Fruit fly (Drosophila melanogaster) whole organism, wandering third instar larva: ENCODE results near the gene Pex3.

Experiments used
- Abd-B ChIP-seq: fragments of >200 bp; optimal IDR thresholded peaks from 2 replicates; lab custom pipeline; 2017; ENCODE audit warnings: missing biosample characterization, missing genetic modification characterization
- CG32264 ChIP-seq: fragments of 200-800 bp; sonication (Bioruptor generic); optimal IDR thresholded peaks from 2 replicates; lab custom pipeline; 2016; ENCODE audit warnings: missing biosample characterization, missing genetic modification characterization
- CG9705 ChIP-seq: fragments of 200-800 bp; sonication (Bioruptor generic); optimal IDR thresholded peaks from 2 replicates; lab custom pipeline; 2018; ENCODE audit warnings: missing biosample characterization, mild to moderate bottlenecking, missing genetic modification characterization
- CrebA ChIP-seq: fragments of 200-800 bp; sonication (Bioruptor generic); optimal IDR thresholded peaks from 2 replicates; lab custom pipeline; 2016; ENCODE audit warnings: missing biosample characterization, mild to moderate bottlenecking, missing genetic modification characterization, borderline replicate concordance
- Dfd ChIP-seq: fragments of >200 bp; optimal IDR thresholded peaks from 2 replicates; lab custom pipeline; 2017; ENCODE audit warnings: missing biosample characterization, missing genetic modification characterization
- Dif ChIP-seq: fragments of 200-275, 200-300 bp; sonication (Bioruptor generic); optimal IDR thresholded peaks from 2 replicates; lab custom pipeline; 2018; ENCODE audit warnings: missing biosample characterization, missing genetic modification characterization; ENCODE audit not compliant: partially characterized antibody
- GATAd ChIP-seq: sonication (Bioruptor generic); optimal IDR thresholded peaks from 2 replicates; lab custom pipeline; 2016; ENCODE audit warnings: missing biosample characterization, missing genetic modification characterization
- HLH106 ChIP-seq: fragments of 200-800 bp; optimal IDR thresholded peaks from 3 replicates; lab custom pipeline; 2019; ENCODE audit warnings: missing biosample characterization, mild to moderate bottlenecking, missing genetic modification characterization, moderate library complexity
- Hnf4 ChIP-seq: fragments of 200-800 bp; sonication (Bioruptor generic); optimal IDR thresholded peaks from 2 replicates; lab custom pipeline; 2016; ENCODE audit warnings: missing biosample characterization, mild to moderate bottlenecking, missing genetic modification characterization
- Hr78 ChIP-seq: fragments of >200 bp; optimal IDR thresholded peaks from 2 replicates; lab custom pipeline; 2017; ENCODE audit warnings: missing biosample characterization, missing genetic modification characterization
- Hr83 ChIP-seq: fragments of 200-300 bp; sonication (Bioruptor generic); optimal IDR thresholded peaks from 2 replicates; lab custom pipeline; 2016; ENCODE audit warnings: missing biosample characterization, mild to moderate bottlenecking, missing genetic modification characterization, moderate library complexity; ENCODE audit not compliant: poor library complexity, severe bottlenecking
- Jra ChIP-seq: sonication (Bioruptor generic); optimal IDR thresholded peaks from 2 replicates; lab custom pipeline; 2016; ENCODE audit warnings: missing biosample characterization, missing genetic modification characterization
- Mio ChIP-seq: sonication (Bioruptor generic); optimal IDR thresholded peaks from 2 replicates; lab custom pipeline; 2016; ENCODE audit warnings: missing biosample characterization, missing genetic modification characterization
- Myc ChIP-seq: fragments of >200 bp; optimal IDR thresholded peaks from 2 replicates; lab custom pipeline; 2017
- N ChIP-seq: fragments of >200 bp; optimal IDR thresholded peaks from 2 replicates; lab custom pipeline; 2018; ENCODE audit warnings: missing biosample characterization, missing external identifiers, missing genetic modification characterization
- OdsH ChIP-seq: fragments of 200-800 bp; sonication (Bioruptor generic); optimal IDR thresholded peaks from 2 replicates; lab custom pipeline; 2016; ENCODE audit warnings: missing biosample characterization, mild to moderate bottlenecking, missing genetic modification characterization
- Rel ChIP-seq, 2 experiments: fragments of 200-800 bp; sonication (Bioruptor generic) in 1 of 2; optimal IDR thresholded peaks; 2 replicates in 1 of 2; 3 replicates in 1 of 2; lab custom pipeline; 2016 to 2019; ENCODE audit warnings: mild to moderate bottlenecking in 2 of 2, missing biosample characterization in 2 of 2, missing genetic modification characterization in 2 of 2, moderate library complexity in 1 of 2
- Sp1 ChIP-seq: fragments of 200-800 bp; sonication (Bioruptor generic); optimal IDR thresholded peaks from 3 replicates; lab custom pipeline; 2019; ENCODE audit warnings: missing biosample characterization, mild to moderate bottlenecking, missing genetic modification characterization, moderate library complexity
- Vsx2 ChIP-seq: fragments of 200-300, 225-300 bp; sonication (Bioruptor generic); optimal IDR thresholded peaks from 2 replicates; lab custom pipeline; 2018; ENCODE audit warnings: missing biosample characterization, missing genetic modification characterization; ENCODE audit not compliant: partially characterized antibody
- br ChIP-seq: fragments of 200-800 bp; sonication (Bioruptor generic); optimal IDR thresholded peaks from 2 replicates; lab custom pipeline; 2016; ENCODE audit warnings: missing biosample characterization, missing genetic modification characterization
- brk ChIP-seq: fragments of 200-800 bp; sonication (Bioruptor generic); optimal IDR thresholded peaks from 2 replicates; lab custom pipeline; 2016; ENCODE audit warnings: missing biosample characterization, mild to moderate bottlenecking, missing genetic modification characterization
- dl ChIP-seq, 2 experiments: fragments of 175-275, 200-275 bp in 1 of 2; fragments of 200-275 bp in 1 of 2; sonication (Bioruptor generic); optimal IDR thresholded peaks; lab custom pipeline; 2018; ENCODE audit warnings: mild to moderate bottlenecking in 2 of 2, missing biosample characterization in 2 of 2, missing genetic modification characterization in 2 of 2, moderate library complexity in 2 of 2; ENCODE audit not compliant: partially characterized antibody in 2 of 2, insufficient read depth in 1 of 2
- dmrt93B ChIP-seq: fragments of 200-800 bp; sonication (Bioruptor generic); optimal IDR thresholded peaks from 2 replicates; lab custom pipeline; 2018; ENCODE audit warnings: missing biosample characterization, mild to moderate bottlenecking, missing genetic modification characterization
- dsf ChIP-seq: sonication (Bioruptor generic); optimal IDR thresholded peaks from 2 replicates; lab custom pipeline; 2016; ENCODE audit warnings: missing biosample characterization, missing genetic modification characterization, borderline replicate concordance
- ey ChIP-seq: fragments of 200-800 bp; sonication (Bioruptor generic); optimal IDR thresholded peaks from 2 replicates; lab custom pipeline; 2016; ENCODE audit warnings: missing biosample characterization, missing genetic modification characterization
- foxo ChIP-seq, 2 experiments: fragments of 200-800 bp; sonication (Bioruptor generic); optimal IDR thresholded peaks; 2 replicates in 1 of 2; 3 replicates in 1 of 2; lab custom pipeline; 2016 to 2017; ENCODE audit warnings: missing biosample characterization in 2 of 2, missing genetic modification characterization in 2 of 2
- fru ChIP-seq: fragments of 200-800 bp; sonication (Bioruptor generic); optimal IDR thresholded peaks from 3 replicates; lab custom pipeline; 2016; ENCODE audit warnings: missing biosample characterization, mild to moderate bottlenecking, missing genetic modification characterization
- h ChIP-seq: fragments of 200-800 bp; sonication (Bioruptor generic); optimal IDR thresholded peaks from 3 replicates; lab custom pipeline; 2016; ENCODE audit warnings: missing biosample characterization, mild to moderate bottlenecking, missing genetic modification characterization
- jim ChIP-seq: fragments of 175-275, 200-325 bp; sonication (Bioruptor generic); optimal IDR thresholded peaks from 2 replicates; lab custom pipeline; 2016; ENCODE audit warnings: missing biosample characterization, mild to moderate bottlenecking, missing genetic modification characterization
- lola ChIP-seq: fragments of >200 bp; optimal IDR thresholded peaks from 2 replicates; lab custom pipeline; 2017; ENCODE audit warnings: missing biosample characterization, missing genetic modification characterization
- pan ChIP-seq: fragments of >200 bp; optimal IDR thresholded peaks from 2 replicates; lab custom pipeline; 2017
- psq ChIP-seq: fragments of 200-800 bp; sonication (Bioruptor generic); optimal IDR thresholded peaks from 3 replicates; lab custom pipeline; 2017; ENCODE audit warnings: missing biosample characterization, mild to moderate bottlenecking, missing genetic modification characterization, moderate library complexity
- rgr ChIP-seq: fragments of 200-800 bp; sonication (Bioruptor generic); optimal IDR thresholded peaks from 3 replicates; lab custom pipeline; 2016; ENCODE audit warnings: missing biosample characterization, mild to moderate bottlenecking, missing genetic modification characterization
- sage ChIP-seq: fragments of 200-800 bp; sonication (Bioruptor generic); optimal IDR thresholded peaks from 2 replicates; lab custom pipeline; 2016; ENCODE audit warnings: missing biosample characterization, mild to moderate bottlenecking, missing genetic modification characterization
- sv ChIP-seq: fragments of 200-800 bp; sonication (Bioruptor generic); optimal IDR thresholded peaks from 3 replicates; lab custom pipeline; 2016; ENCODE audit warnings: missing biosample characterization, missing genetic modification characterization
- tai ChIP-seq: sonication (Bioruptor generic); optimal IDR thresholded peaks from 2 replicates; lab custom pipeline; 2016; ENCODE audit warnings: missing biosample characterization, missing genetic modification characterization
- usp ChIP-seq: fragments of >200 bp; optimal IDR thresholded peaks from 2 replicates; lab custom pipeline; 2017; ENCODE audit warnings: missing biosample characterization, missing genetic modification characterization
- woc ChIP-seq: sonication (Bioruptor generic); optimal IDR thresholded peaks from 2 replicates; lab custom pipeline; 2016; ENCODE audit warnings: missing biosample characterization, mild to moderate bottlenecking, missing genetic modification characterization

The Pex3 gene

dm6 chr3L:15102669-15103309, 41.4 kb upstream of the Pex3 start:
- TF ChIP-seq Rel (GFP tag; optimal IDR thresholded peaks at IDR 0.05; lab: Kevin White, UChicago) (no peak), Rel (tag; optimal IDR thresholded peaks at IDR 0.05; lab: Kevin White, UChicago) (no peak), dmrt93B (no peak), Dif (GFP tag; lab: Kevin White, UChicago) (no peak), psq (GFP tag; lab: Kevin White, UChicago) (peak; percentile 17), Hr78 (GFP tag; lab: Kevin White, UChicago) (no peak), Jra (GFP tag; lab: Kevin White, UChicago) (no peak), Mio (GFP tag; lab: Kevin White, UChicago) (no peak), GATAd (GFP tag; lab: Kevin White, UChicago) (no peak), tai (no peak), rgr (GFP tag; lab: Kevin White, UChicago) (no peak), Dfd (GFP tag; lab: Kevin White, UChicago) (no peak), br (GFP tag; lab: Kevin White, UChicago) (no peak), HLH106 (tag; lab: Kevin White, UChicago) (peak; percentile 40), N (no peak), brk (no peak), jim (no peak), Hnf4 (GFP tag; lab: Kevin White, UChicago) (no peak), foxo (GFP tag; optimal IDR thresholded peaks at IDR 0.05; lab: Kevin White, UChicago) (peak in 1 of 2 experiments; percentile 4), sv (no peak), Myc (no peak), CrebA (no peak), woc (GFP tag; lab: Kevin White, UChicago) (peak; percentile 39), Hr83 (GFP tag; lab: Kevin White, UChicago) (no peak), h (GFP tag; lab: Kevin White, UChicago) (peak; percentile 26), lola (GFP tag; lab: Kevin White, UChicago) (no peak), Sp1 (GFP tag; lab: Kevin White, UChicago) (no peak), OdsH (GFP tag; lab: Kevin White, UChicago) (no peak), Abd-B (GFP tag; lab: Kevin White, UChicago) (no peak), dsf (GFP tag; lab: Kevin White, UChicago) (no peak), fru (GFP tag; lab: Kevin White, UChicago) (no peak), pan (no peak), sage (GFP tag; lab: Kevin White, UChicago) (no peak), usp (GFP tag; lab: Kevin White, UChicago) (no peak), CG32264 (GFP tag; lab: Kevin White, UChicago) (no peak), dl (GFP tag; optimal IDR thresholded peaks at IDR 0.05; lab: Kevin White, UChicago; ENCODE audit: insufficient read depth in 1 of 2, partially characterized antibody in 2 of 2) (no peak), CG9705 (GFP tag; lab: Kevin White, UChicago) (no peak), Vsx2 (GFP tag; lab: Kevin White, UChicago) (no peak), ey (GFP tag; lab: Kevin White, UChicago) (no peak)

- no peak for TF ChIP-seq tai
- peak; percentile 55 for TF ChIP-seq Rel (GFP tag; optimal IDR thresholded peaks at IDR 0.05; lab: Kevin White, UChicago)
- no peak for TF ChIP-seq Rel (tag; optimal IDR thresholded peaks at IDR 0.05; lab: Kevin White, UChicago)
- peak; percentile 95 for TF ChIP-seq psq (GFP tag; lab: Kevin White, UChicago)
- peak; percentile 57 for TF ChIP-seq h (GFP tag; lab: Kevin White, UChicago)
- peak; percentile 22 for TF ChIP-seq N
- TF ChIP-seq fru (GFP tag; lab: Kevin White, UChicago): peak; percentile 34
- TF ChIP-seq sv: no peak
- TF ChIP-seq Sp1 (GFP tag; lab: Kevin White, UChicago): peak; percentile 3
- peak; percentile 37 for TF ChIP-seq Dif (GFP tag; lab: Kevin White, UChicago)
- peak; percentile 53 for TF ChIP-seq HLH106 (tag; lab: Kevin White, UChicago)
- no peak for TF ChIP-seq OdsH (GFP tag; lab: Kevin White, UChicago)
- no peak for TF ChIP-seq dsf (GFP tag; lab: Kevin White, UChicago)
- peak; percentile 0 for TF ChIP-seq Hr78 (GFP tag; lab: Kevin White, UChicago)
- peak; percentile 52 for TF ChIP-seq brk
- TF ChIP-seq Jra (GFP tag; lab: Kevin White, UChicago): peak; percentile 21
- TF ChIP-seq dl (GFP tag; optimal IDR thresholded peaks at IDR 0.05; lab: Kevin White, UChicago; ENCODE audit: insufficient read depth in 1 of 2, partially characterized antibody in 2 of 2): peak in 1 of 2 experiments; percentile 72
- no peak for TF ChIP-seq Myc
Measured at dm6 chr3L:15103988-15104848, 39.9 kb upstream of the Pex3 start.
